Fruit fly (Drosophila melanogaster): ENCODE data around the gene CG11841.
A peak's percentile ranks its signal among the peaks of the same experiment; 100 is the strongest.

The CG11841 gene

dm6 chr3R:29068430-29069207 lies 17.8 kb downstream of the CG11841 start:
- TF ChIP-seq CG33017 (tag; optimal IDR thresholded peaks at IDR 0.05): no peak
- TF ChIP-seq cic (GFP tag; optimal IDR thresholded peaks at IDR 0.05): no peak
- no peak for TF ChIP-seq CG7101 (tag; optimal IDR thresholded peaks at IDR 0.05)
- TF ChIP-seq kay (GFP tag; ENCODE audit: borderline replicate concordance): no peak
- TF ChIP-seq CG14711 (tag; optimal IDR thresholded peaks at IDR 0.05): no peak
- no peak for TF ChIP-seq bab1 (GFP tag; optimal IDR thresholded peaks at IDR 0.05)
- TF ChIP-seq CG5204 (GFP tag; optimal IDR thresholded peaks at IDR 0.05): no peak
- TF ChIP-seq Hr96 (GFP tag; optimal IDR thresholded peaks at IDR 0.05): no peak

dm6 chr3R:29069208-29070072 lies 18.6 kb downstream of the CG11841 start:
- TF ChIP-seq ovo (GFP tag; optimal IDR thresholded peaks at IDR 0.05) (no peak), CG7101 (tag; optimal IDR thresholded peaks at IDR 0.05) (no peak), CG11617 (GFP tag; optimal IDR thresholded peaks at IDR 0.05) (no peak), CG33017 (tag; optimal IDR thresholded peaks at IDR 0.05) (no peak), kay (GFP tag; ENCODE audit: borderline replicate concordance) (no peak), CG5204 (GFP tag; optimal IDR thresholded peaks at IDR 0.05) (no peak), CG1620 (GFP tag; optimal IDR thresholded peaks at IDR 0.05) (no peak), pad (GFP tag; optimal IDR thresholded peaks at IDR 0.05) (no peak), bab1 (GFP tag; optimal IDR thresholded peaks at IDR 0.05) (no peak)

DNA sequence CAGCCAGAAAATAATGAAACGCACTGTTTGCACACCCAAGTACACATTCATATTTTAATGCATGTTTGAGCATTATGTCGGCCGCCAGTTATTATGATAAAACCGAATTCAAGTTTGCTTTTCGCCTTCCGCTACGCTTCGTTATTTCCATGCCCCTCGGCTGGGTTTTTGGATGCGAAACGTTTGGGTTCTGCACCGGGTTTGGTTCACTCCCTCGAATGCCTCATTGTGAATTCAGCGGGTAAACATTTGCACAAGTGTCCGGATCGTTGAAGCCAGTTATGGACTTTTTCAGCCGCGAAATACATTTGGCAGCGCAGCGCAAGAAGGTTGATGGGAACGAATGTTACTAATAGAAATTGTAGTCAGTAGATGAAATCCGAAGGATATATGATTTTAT lies 20.3 kb downstream of the CG11841 start:
- no peak for TF ChIP-seq cnc (optimal IDR thresholded peaks at IDR 0.05)
- no peak for TF ChIP-seq toe (GFP tag; optimal IDR thresholded peaks at IDR 0.05)
- TF ChIP-seq pad (GFP tag; optimal IDR thresholded peaks at IDR 0.05): no peak
- TF ChIP-seq Crg-1 (GFP tag; optimal IDR thresholded peaks at IDR 0.05): no peak
- no peak for TF ChIP-seq CG5204 (GFP tag; optimal IDR thresholded peaks at IDR 0.05)
- no peak for TF ChIP-seq cic (GFP tag; optimal IDR thresholded peaks at IDR 0.05)
- TF ChIP-seq CG1620 (GFP tag; optimal IDR thresholded peaks at IDR 0.05): no peak

DNA sequence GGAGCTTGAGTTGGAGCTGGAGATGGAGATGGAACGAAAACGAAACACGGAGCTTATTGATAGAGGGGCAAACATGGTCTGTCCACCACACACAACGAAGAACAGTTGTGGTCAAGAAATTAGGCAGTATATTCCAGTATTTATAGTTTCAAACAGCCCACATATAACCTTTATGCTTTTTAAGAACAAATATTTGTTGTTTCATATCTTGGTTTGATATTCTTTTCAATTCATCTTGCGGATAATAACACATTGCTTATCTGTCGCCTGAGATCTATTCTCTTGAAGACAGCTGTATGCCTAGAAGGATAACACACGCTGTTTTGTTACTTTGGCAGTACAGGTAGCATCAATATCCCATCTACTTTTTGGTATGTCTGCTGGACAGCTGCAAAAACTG lies 22.0 kb downstream of the CG11841 start:
- TF ChIP-seq CG5204 (GFP tag; optimal IDR thresholded peaks at IDR 0.05) (no peak), ovo (GFP tag; optimal IDR thresholded peaks at IDR 0.05) (no peak)

DNA sequence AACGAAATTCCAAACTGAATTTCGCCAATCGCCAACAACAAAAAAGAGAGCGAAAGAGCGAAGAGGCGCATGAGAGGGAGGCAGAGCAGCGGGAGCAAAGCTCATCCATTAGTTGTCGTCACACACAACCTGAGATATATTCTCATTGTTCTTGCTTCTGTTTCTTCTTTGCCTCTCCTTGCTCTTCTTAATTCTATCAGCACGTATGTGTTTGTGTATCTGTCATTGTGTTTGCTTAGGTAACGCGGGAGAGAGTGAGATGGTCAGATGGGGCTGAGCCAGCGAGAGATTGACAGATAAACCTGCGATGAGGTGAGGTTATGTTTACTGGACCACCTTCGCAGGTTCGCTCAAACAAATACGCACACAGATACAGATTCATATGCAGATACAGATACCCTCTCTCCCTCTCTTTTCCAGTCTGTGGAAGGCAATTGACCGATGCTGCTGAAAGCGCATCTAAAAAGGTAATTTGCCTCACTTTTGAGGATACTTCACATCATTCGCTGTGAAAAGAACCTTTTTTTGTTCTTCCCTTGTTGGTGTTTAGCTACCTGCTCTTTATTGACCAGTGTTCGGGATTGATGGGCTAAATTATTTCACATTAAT lies 23.2 kb downstream of the CG11841 start:
- TF ChIP-seq tj (GFP tag; optimal IDR thresholded peaks at IDR 0.05) (peak; percentile 45), CG14711 (tag; optimal IDR thresholded peaks at IDR 0.05) (no peak), Crg-1 (GFP tag; optimal IDR thresholded peaks at IDR 0.05) (peak; percentile 37), kay (GFP tag; ENCODE audit: borderline replicate concordance) (peak; percentile 22), CG7045 (GFP tag; optimal IDR thresholded peaks at IDR 0.05) (peak; percentile 36), ovo (GFP tag; optimal IDR thresholded peaks at IDR 0.05) (no peak), Hr96 (GFP tag; optimal IDR thresholded peaks at IDR 0.05) (no peak), CG33017 (tag; optimal IDR thresholded peaks at IDR 0.05) (peak; percentile 33), CG1620 (GFP tag; optimal IDR thresholded peaks at IDR 0.05) (no peak), pad (GFP tag; optimal IDR thresholded peaks at IDR 0.05) (peak; percentile 8), CG7101 (tag; optimal IDR thresholded peaks at IDR 0.05) (peak; percentile 27), bab1 (GFP tag; optimal IDR thresholded peaks at IDR 0.05) (no peak), cnc (optimal IDR thresholded peaks at IDR 0.05) (no peak), cic (GFP tag; optimal IDR thresholded peaks at IDR 0.05) (no peak), Mnt (GFP tag; optimal IDR thresholded peaks at IDR 0.05) (peak; percentile 12), Clk (GFP tag; optimal IDR thresholded peaks at IDR 0.05) (no peak), CG11617 (GFP tag; optimal IDR thresholded peaks at IDR 0.05) (peak; percentile 2), CG5204 (GFP tag; optimal IDR thresholded peaks at IDR 0.05) (no peak), CG12768 (GFP tag; optimal IDR thresholded peaks at IDR 0.05) (peak; percentile 67), toe (GFP tag; optimal IDR thresholded peaks at IDR 0.05) (peak; percentile 53)

- TF ChIP-seq Crg-1 (GFP tag; optimal IDR thresholded peaks at IDR 0.05) (no peak), CG5204 (GFP tag; optimal IDR thresholded peaks at IDR 0.05) (no peak), Clk (GFP tag; optimal IDR thresholded peaks at IDR 0.05) (no peak)
These were observed 25.0 kb downstream of the CG11841 start for dm6 chr3R:29075631-29076398.
